Fruit fly (Drosophila melanogaster) whole organism, adult: ENCODE data around the gene Btk.

Source experiments
- CG11617 ChIP-seq: fragments of 200-800 bp; sonication (Bioruptor generic); optimal IDR thresholded peaks from 2 replicates; lab custom pipeline; 2017; ENCODE audit warnings: mild to moderate bottlenecking, missing biosample characterization, missing genetic modification reagents, missing genetic modification characterization
- CG12768 ChIP-seq: fragments of 200-800 bp; sonication (Bioruptor generic); optimal IDR thresholded peaks from 2 replicates; lab custom pipeline; 2017; ENCODE audit warnings: missing biosample characterization, missing genetic modification characterization, mild to moderate bottlenecking, moderate library complexity, missing genetic modification reagents
- CG14711 ChIP-seq: fragments of 200-800 bp; sonication (Bioruptor generic); optimal IDR thresholded peaks from 2 replicates; lab custom pipeline; 2018; ENCODE audit warnings: missing biosample characterization, mild to moderate bottlenecking, missing genetic modification characterization, moderate library complexity
- CG1620 ChIP-seq: fragments of 200-800 bp; sonication (Bioruptor generic); optimal IDR thresholded peaks from 2 replicates; lab custom pipeline; 2016; ENCODE audit warnings: missing biosample characterization, missing genetic modification characterization
- CG33017 ChIP-seq: fragments of 200-800 bp; sonication (Bioruptor generic); optimal IDR thresholded peaks from 2 replicates; lab custom pipeline; 2018; ENCODE audit warnings: missing biosample characterization, mild to moderate bottlenecking, missing genetic modification characterization, moderate library complexity
- CG5204 ChIP-seq: fragments of 200-800 bp; sonication (Bioruptor generic); optimal IDR thresholded peaks from 2 replicates; lab custom pipeline; 2016; ENCODE audit warnings: missing biosample characterization, missing genetic modification characterization
- CG7045 ChIP-seq: fragments of 200-800 bp; sonication (Bioruptor generic); optimal IDR thresholded peaks from 2 replicates; lab custom pipeline; 2017; ENCODE audit warnings: missing biosample characterization, mild to moderate bottlenecking, missing genetic modification characterization
- CG7101 ChIP-seq: fragments of 200-800 bp; sonication (Bioruptor generic); optimal IDR thresholded peaks from 2 replicates; lab custom pipeline; 2018; ENCODE audit warnings: missing biosample characterization, mild to moderate bottlenecking, missing genetic modification characterization, moderate library complexity
- Clk ChIP-seq: fragments of 200-800 bp; sonication (Bioruptor generic); optimal IDR thresholded peaks from 2 replicates; lab custom pipeline; 2017; ENCODE audit warnings: missing biosample characterization, missing genetic modification characterization
- Crg-1 ChIP-seq: fragments of 200-800 bp; sonication (Bioruptor generic); optimal IDR thresholded peaks from 2 replicates; lab custom pipeline; 2016; ENCODE audit warnings: missing biosample characterization, missing genetic modification characterization
- Hr96 ChIP-seq: fragments of 200-800 bp; sonication (Bioruptor generic); optimal IDR thresholded peaks from 2 replicates; lab custom pipeline; 2016; ENCODE audit warnings: missing biosample characterization, missing genetic modification characterization
- Mnt ChIP-seq: fragments of 200-800 bp; sonication (Bioruptor generic); optimal IDR thresholded peaks from 2 replicates; lab custom pipeline; 2016; ENCODE audit warnings: missing biosample characterization, mild to moderate bottlenecking, missing genetic modification characterization
- bab1 ChIP-seq: fragments of 200-800 bp; sonication (Bioruptor generic); optimal IDR thresholded peaks from 3 replicates; lab custom pipeline; 2019; ENCODE audit warnings: missing biosample characterization, mild to moderate bottlenecking, missing genetic modification characterization, moderate library complexity
- cic ChIP-seq: fragments of 200-800 bp; sonication (Bioruptor generic); optimal IDR thresholded peaks from 2 replicates; lab custom pipeline; 2017; ENCODE audit warnings: missing biosample characterization, mild to moderate bottlenecking, missing genetic modification characterization, moderate library complexity
- cnc ChIP-seq, 2 experiments: fragments of >200 bp; optimal IDR thresholded peaks; 2 replicates each; lab custom pipeline; 2017
- kay ChIP-seq: fragments of 200-800 bp; sonication (Bioruptor generic); peaks from one replicate; lab custom pipeline; 2016; ENCODE audit warnings: missing biosample characterization, missing genetic modification characterization, borderline replicate concordance
- ovo ChIP-seq: fragments of 200-800 bp; sonication (Bioruptor generic); optimal IDR thresholded peaks from 2 replicates; lab custom pipeline; 2016; ENCODE audit warnings: missing biosample characterization, missing genetic modification characterization
- pad ChIP-seq: fragments of 200-800 bp; sonication (Bioruptor generic); optimal IDR thresholded peaks from 3 replicates; lab custom pipeline; 2017; ENCODE audit warnings: missing biosample characterization, missing genetic modification characterization, mild to moderate bottlenecking, moderate library complexity, missing genetic modification reagents
- tj ChIP-seq: fragments of 200-800 bp; sonication (Bioruptor generic); optimal IDR thresholded peaks from 3 replicates; lab custom pipeline; 2017; ENCODE audit warnings: missing biosample characterization, mild to moderate bottlenecking, missing genetic modification characterization, moderate library complexity
- toe ChIP-seq: fragments of 200-800 bp; sonication (Bioruptor generic); optimal IDR thresholded peaks from 2 replicates; lab custom pipeline; 2016; ENCODE audit warnings: missing biosample characterization, missing genetic modification characterization

Gene Btk

DNA sequence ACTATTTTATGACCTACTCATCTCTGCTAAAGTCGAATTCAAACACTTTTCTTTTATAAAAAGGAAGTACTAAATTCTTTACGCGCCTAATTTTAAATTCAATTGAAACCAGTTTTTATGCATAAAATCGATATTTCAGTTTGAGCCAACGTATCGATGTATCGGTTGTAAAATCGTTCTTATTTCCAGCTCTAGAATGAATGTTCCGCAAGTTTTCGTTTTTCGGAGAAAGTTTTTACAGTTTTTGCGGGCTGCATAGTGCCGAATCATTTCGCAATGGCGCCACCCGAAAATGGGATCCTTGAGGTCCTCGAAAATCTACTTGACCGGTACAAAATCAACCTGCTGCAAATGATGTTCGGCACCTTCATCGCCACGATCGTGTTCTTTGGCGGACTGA is 4.5 kb upstream of the Btk start, which contains the start of gene CG7840:
CG7840 (plus strand) TSS at position 178 of the 400 bp plus-strand sequence.
- TF ChIP-seq CG11617 (GFP tag; lab: Kevin White, UChicago) (no peak), CG5204 (no peak), CG7101 (tag; lab: Kevin White, UChicago) (no peak), Hr96 (no peak), CG7045 (GFP tag; lab: Kevin White, UChicago) (no peak), cnc (optimal IDR thresholded peaks at IDR 0.05; lab: Kevin White, UChicago) (no peak), CG14711 (tag; lab: Kevin White, UChicago) (no peak), cic (GFP tag; lab: Kevin White, UChicago) (no peak)

DNA sequence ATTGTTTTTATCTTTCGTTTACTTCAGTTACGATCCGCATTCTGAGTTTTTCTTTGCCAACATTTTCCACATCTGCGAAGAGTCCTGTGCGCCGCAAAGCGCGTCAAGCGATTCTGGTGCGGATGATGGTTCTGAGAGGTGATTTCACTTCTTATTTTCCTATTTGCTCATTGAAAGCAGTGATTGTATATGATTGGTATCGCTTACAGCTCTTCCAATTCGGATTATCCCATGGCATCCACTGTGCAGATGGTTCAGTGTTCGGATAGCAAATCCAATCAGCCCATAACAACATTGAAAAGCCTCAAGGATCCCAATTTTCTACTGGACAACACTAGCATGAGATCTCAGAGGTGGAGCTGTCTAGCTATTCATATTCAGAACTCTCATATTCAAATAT is 3.8 kb upstream of the Btk start:
- TF ChIP-seq cnc (optimal IDR thresholded peaks at IDR 0.05; lab: Kevin White, UChicago), result no peak
- no peak for TF ChIP-seq CG7045 (GFP tag; lab: Kevin White, UChicago)
- TF ChIP-seq Hr96, result no peak
- no peak for TF ChIP-seq CG5204
- TF ChIP-seq Mnt (GFP tag; lab: Kevin White, UChicago), result no peak
- no peak for TF ChIP-seq kay
- TF ChIP-seq CG1620 (GFP tag; lab: Kevin White, UChicago), result no peak
- no peak for TF ChIP-seq CG14711 (tag; lab: Kevin White, UChicago)
- no peak for TF ChIP-seq CG11617 (GFP tag; lab: Kevin White, UChicago)
- no peak for TF ChIP-seq bab1 (GFP tag; lab: Kevin White, UChicago)
- no peak for TF ChIP-seq ovo (GFP tag; lab: Kevin White, UChicago)
- no peak for TF ChIP-seq toe (GFP tag; lab: Kevin White, UChicago)
- TF ChIP-seq cic (GFP tag; lab: Kevin White, UChicago), result no peak
- TF ChIP-seq CG7101 (tag; lab: Kevin White, UChicago), result no peak
- no peak for TF ChIP-seq CG12768
- no peak for TF ChIP-seq CG33017 (tag; lab: Kevin White, UChicago)
- TF ChIP-seq Crg-1 (GFP tag; lab: Kevin White, UChicago), result no peak
- TF ChIP-seq pad (GFP tag; lab: Kevin White, UChicago), result no peak
- TF ChIP-seq tj (GFP tag; lab: Kevin White, UChicago), result no peak
- no peak for TF ChIP-seq Clk (GFP tag; lab: Kevin White, UChicago)

DNA sequence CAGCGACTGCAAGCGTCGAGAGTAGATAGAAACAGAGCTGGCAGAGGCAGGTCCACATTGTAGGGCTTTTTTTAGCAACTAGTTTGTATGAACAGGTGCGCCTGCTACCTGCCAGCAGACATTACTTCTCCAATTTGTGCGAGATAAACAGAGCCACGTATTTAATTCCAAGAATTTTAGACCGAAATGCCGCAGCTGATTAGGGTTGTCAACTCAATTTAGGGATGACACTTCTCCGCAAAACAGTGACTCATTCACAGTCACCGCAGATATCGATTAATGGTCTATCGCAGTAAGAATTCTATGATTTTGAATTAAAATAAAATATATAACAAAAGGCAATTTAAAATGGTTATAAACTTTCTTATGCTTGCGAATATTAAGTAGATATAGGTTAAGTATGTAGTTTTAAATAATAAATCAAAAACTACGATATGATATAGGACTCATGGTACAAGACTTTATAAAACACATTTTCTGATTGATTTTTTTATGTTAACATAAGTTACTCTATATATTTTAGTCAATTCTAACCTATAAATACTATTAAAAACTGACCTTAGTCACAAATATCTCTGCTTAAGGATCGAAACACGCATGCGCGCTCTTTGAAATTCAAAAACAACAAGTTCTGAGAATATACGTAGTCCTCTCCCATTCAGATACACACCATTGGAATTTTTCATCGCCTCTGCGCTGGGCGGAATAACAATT is 2.0 kb upstream of the Btk start, which contains the start of the genes wol and Scgalpha:
wol (minus strand) TSS at position 220 of the 714 bp plus-strand sequence.
Scgalpha (plus strand) TSS at position 664 of the 714 bp plus-strand sequence.
- TF ChIP-seq tj (GFP tag; lab: Kevin White, UChicago) (no peak), bab1 (GFP tag; lab: Kevin White, UChicago) (peak; percentile 7), CG5204 (no peak), CG14711 (tag; lab: Kevin White, UChicago) (peak; percentile 97), kay (no peak)

DNA sequence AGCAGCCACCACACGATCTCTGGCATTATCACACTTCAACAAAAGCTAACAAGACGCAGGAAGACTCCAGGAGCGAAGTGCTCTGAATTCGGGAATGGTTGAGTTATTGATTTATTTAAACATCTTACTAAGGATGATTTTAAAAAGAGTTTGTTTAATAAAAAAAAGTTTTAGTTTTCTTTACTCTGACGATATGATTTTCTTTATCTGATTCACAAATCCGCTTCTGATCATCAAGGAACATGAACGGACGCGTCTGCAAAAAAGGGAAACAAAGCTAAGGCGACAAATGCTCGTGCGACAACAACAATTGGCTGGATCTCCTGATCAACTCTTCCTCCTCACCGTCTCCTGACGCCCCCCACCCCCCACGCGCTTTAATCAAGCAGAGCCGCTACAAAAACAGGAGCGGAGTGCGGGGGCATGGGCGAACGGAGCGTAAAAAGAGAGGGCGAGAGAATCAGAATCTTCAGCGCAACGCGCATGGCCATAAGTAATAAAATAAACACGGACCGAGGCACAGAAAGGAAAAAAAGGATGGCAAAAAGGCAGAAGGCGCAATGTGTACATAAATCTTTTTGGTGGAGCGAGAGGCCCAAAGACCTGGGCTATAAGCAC is 1.6 kb downstream of the Btk start:
- TF ChIP-seq bab1 (GFP tag; lab: Kevin White, UChicago), result peak; percentile 18
- TF ChIP-seq cnc (optimal IDR thresholded peaks at IDR 0.05; lab: Kevin White, UChicago), result no peak

DNA sequence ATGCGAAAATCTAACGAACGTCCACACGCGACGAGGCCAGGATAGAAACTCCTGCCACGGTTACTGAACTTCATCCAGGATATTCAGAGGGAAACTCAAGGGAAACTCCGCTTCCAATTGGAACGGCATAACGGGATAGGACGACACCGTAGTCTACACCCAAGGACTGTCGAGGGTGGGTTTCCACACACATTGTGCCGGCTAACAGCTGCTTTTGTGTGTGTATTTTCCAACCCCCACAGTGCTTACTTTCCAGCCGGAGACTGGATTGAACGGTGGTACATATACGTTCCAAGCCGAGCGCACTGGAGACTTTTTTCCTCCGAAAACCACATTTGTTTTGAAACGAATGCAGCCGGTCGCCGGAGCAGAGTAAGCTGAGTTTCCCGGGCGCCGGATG is 3.8 kb downstream of the Btk start:
- TF ChIP-seq Clk (GFP tag; lab: Kevin White, UChicago) (no peak), CG12768 (no peak), Mnt (GFP tag; lab: Kevin White, UChicago) (no peak), Crg-1 (GFP tag; lab: Kevin White, UChicago) (no peak), CG7045 (GFP tag; lab: Kevin White, UChicago) (no peak), cic (GFP tag; lab: Kevin White, UChicago) (no peak), ovo (GFP tag; lab: Kevin White, UChicago) (no peak), Hr96 (no peak), kay (no peak)

DNA sequence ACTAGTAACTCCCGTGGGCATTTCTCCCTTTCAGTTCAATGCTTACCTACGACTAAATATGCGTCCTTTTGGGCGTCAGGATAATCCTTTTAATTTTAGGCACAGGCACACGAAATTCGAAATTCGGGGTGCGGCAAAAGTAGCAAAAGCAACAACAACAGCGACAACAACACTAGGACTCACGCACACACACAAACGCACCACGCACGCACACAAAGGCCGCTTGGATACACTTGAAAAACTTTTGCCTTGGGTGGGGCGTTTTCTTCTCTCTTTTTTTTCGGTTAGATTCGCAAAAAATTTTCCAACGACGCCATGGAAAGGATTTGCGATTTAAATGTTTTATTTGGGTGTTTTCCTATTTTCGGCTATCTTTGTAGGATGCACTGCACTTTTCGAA is 4.5 kb downstream of the Btk start:
- TF ChIP-seq CG11617 (GFP tag; lab: Kevin White, UChicago), result no peak
- no peak for TF ChIP-seq kay
- no peak for TF ChIP-seq CG33017 (tag; lab: Kevin White, UChicago)
- TF ChIP-seq CG5204, result no peak
- no peak for TF ChIP-seq pad (GFP tag; lab: Kevin White, UChicago)
- no peak for TF ChIP-seq CG7101 (tag; lab: Kevin White, UChicago)
- no peak for TF ChIP-seq Mnt (GFP tag; lab: Kevin White, UChicago)
- no peak for TF ChIP-seq cnc (optimal IDR thresholded peaks at IDR 0.05; lab: Kevin White, UChicago)
- no peak for TF ChIP-seq bab1 (GFP tag; lab: Kevin White, UChicago)
- TF ChIP-seq Hr96, result no peak

DNA sequence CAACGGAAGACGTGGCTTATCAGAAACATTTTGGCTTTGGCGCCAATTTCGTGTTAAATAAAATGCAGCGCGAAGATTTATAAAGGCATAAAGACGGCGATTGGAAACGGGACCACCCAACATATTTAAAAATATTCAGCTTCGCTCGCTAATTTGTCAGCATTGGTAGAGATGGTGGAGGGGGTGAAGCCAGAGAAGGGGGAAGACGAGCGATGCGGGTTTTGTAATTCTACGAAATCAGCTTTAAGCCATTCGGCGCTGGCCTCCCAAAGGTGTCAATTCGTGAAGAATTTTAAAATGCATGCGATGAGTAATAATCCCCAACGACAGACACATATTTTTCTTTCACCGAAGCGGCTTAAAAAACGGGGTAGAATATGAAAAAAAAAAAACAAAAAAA is 6.8 kb downstream of the Btk start:
- TF ChIP-seq CG7045 (GFP tag; lab: Kevin White, UChicago) (no peak), CG14711 (tag; lab: Kevin White, UChicago) (no peak), cnc (optimal IDR thresholded peaks at IDR 0.05; lab: Kevin White, UChicago) (no peak), CG33017 (tag; lab: Kevin White, UChicago) (no peak), tj (GFP tag; lab: Kevin White, UChicago) (peak; percentile 98)
